Worm (Caenorhabditis elegans) whole organism, young adult: Measurements from ENCODE around the gene fipr-18.

Experiments used
- B0019.2 ChIP-seq: fragments of 200-800 bp; sonication (Bioruptor generic); conservative IDR thresholded peaks from 2 replicates; pipeline ENCODE4 v1.3.6; 2022; ENCODE audit warnings: missing genetic modification reagents, missing genetic modification characterization, missing compliant biosample characterization
- B0336.3 ChIP-seq: fragments of 200-800 bp; sonication (Bioruptor generic); IDR thresholded peaks from 2 replicates; pipeline ENCODE4 v1.3.6; 2022; ENCODE audit warnings: missing genetic modification characterization, missing compliant biosample characterization
- C06A6.2 ChIP-seq: fragments of 200-800 bp; sonication (Bioruptor generic); conservative IDR thresholded peaks from 2 replicates; pipeline ENCODE4 v1.3.6; 2022; ENCODE audit warnings: missing genetic modification characterization, missing compliant biosample characterization
- C17E4.6 ChIP-seq: fragments of 200-800 bp; sonication (Bioruptor generic); IDR thresholded peaks from 2 replicates; pipeline ENCODE4 v1.3.6; 2022; ENCODE audit warnings: missing genetic modification reagents, missing genetic modification characterization, missing compliant biosample characterization
- D2030.7 ChIP-seq: fragments of 200-800 bp; sonication (Bioruptor generic); IDR thresholded peaks from 2 replicates; pipeline ENCODE4 v1.3.6; 2022; ENCODE audit warnings: missing genetic modification reagents, missing genetic modification characterization, missing compliant biosample characterization
- F37B4.10 ChIP-seq: fragments of 200-800 bp; sonication (Bioruptor generic); IDR thresholded peaks from 2 replicates; pipeline ENCODE4 v1.3.6; 2022; ENCODE audit warnings: missing genetic modification characterization, missing compliant biosample characterization
- F57C9.4 ChIP-seq: sonication (generic microtip); optimal IDR thresholded peaks from 2 replicates; lab custom pipeline; 2017; ENCODE audit warnings: mild to moderate bottlenecking, missing genetic modification characterization, missing compliant biosample characterization
- K12H6.12 ChIP-seq: fragments of 200-800 bp; sonication (Bioruptor generic); optimal IDR thresholded peaks from 2 replicates; lab custom pipeline; 2018; ENCODE audit warnings: mild to moderate bottlenecking, missing genetic modification characterization, missing compliant biosample characterization
- Y53G8AR.9 ChIP-seq: fragments of 200-800 bp; sonication (Bioruptor generic); conservative IDR thresholded peaks from 2 replicates; pipeline ENCODE4 v1.3.6; 2022; ENCODE audit warnings: missing genetic modification reagents, missing genetic modification characterization, missing compliant biosample characterization
- Y95B8A.8 ChIP-seq: fragments of 200-800 bp; sonication (Bioruptor generic); IDR thresholded peaks from 2 replicates; pipeline ENCODE4 v1.3.6; 2022; ENCODE audit warnings: missing genetic modification reagents, missing genetic modification characterization, missing compliant biosample characterization
- ZK185.1 ChIP-seq: sonication (generic microtip); optimal IDR thresholded peaks from 2 replicates; lab custom pipeline; 2016; ENCODE audit warnings: mild to moderate bottlenecking, missing genetic modification characterization, missing compliant biosample characterization; ENCODE audit not compliant: poor library complexity, severe bottlenecking
- akir-1 ChIP-seq: fragments of 200-800 bp; sonication (Bioruptor generic); optimal IDR thresholded peaks from 2 replicates; lab custom pipeline; 2018; ENCODE audit warnings: mild to moderate bottlenecking, missing genetic modification characterization, moderate library complexity, missing compliant biosample characterization
- ama-1 ChIP-seq, 3 experiments: fragments of 150-350 bp in 1 of 3; sonication (generic microtip) in 2 of 3; optimal IDR thresholded peaks; 2 replicates each; lab custom pipeline; 2014 to 2018; ENCODE audit warnings: missing biosample characterization in 2 of 3, missing genetic modification characterization in 2 of 3, missing genetic modification reagents in 2 of 3
- aptf-3 ChIP-seq: fragments of 200-800 bp; sonication (Bioruptor generic); IDR thresholded peaks from 2 replicates; pipeline ENCODE4 v1.3.6; 2022; ENCODE audit warnings: missing genetic modification characterization, missing compliant biosample characterization
- athp-1 ChIP-seq: sonication (generic microtip); optimal IDR thresholded peaks from 2 replicates; lab custom pipeline; 2017; ENCODE audit warnings: mild to moderate bottlenecking, missing genetic modification characterization, missing compliant biosample characterization
- attf-3 ChIP-seq: fragments of 200-800 bp; sonication (Bioruptor generic); conservative IDR thresholded peaks from 2 replicates; pipeline ENCODE4 v1.3.6; 2022; ENCODE audit warnings: missing genetic modification reagents, missing genetic modification characterization, missing compliant biosample characterization
- attf-5 ChIP-seq: fragments of 200-800 bp; sonication (Bioruptor generic); optimal IDR thresholded peaks from 2 replicates; lab custom pipeline; 2018; ENCODE audit warnings: mild to moderate bottlenecking, missing genetic modification characterization, missing compliant biosample characterization
- attf-6 ChIP-seq: fragments of 200-800 bp; sonication (Bioruptor generic); IDR thresholded peaks from 2 replicates; pipeline ENCODE4 v1.3.6; 2022; ENCODE audit warnings: missing genetic modification reagents, missing genetic modification characterization, missing compliant biosample characterization
- bed-1 ChIP-seq: fragments of 200-800 bp; sonication (Bioruptor generic); IDR thresholded peaks from 2 replicates; pipeline ENCODE4 v1.3.6; 2022; ENCODE audit warnings: missing genetic modification reagents, missing genetic modification characterization, missing compliant biosample characterization
- ccch-3 ChIP-seq: fragments of 200-800 bp; sonication (Bioruptor generic); optimal IDR thresholded peaks from 2 replicates; lab custom pipeline; 2018; ENCODE audit warnings: mild to moderate bottlenecking, missing genetic modification characterization, missing compliant biosample characterization
- ceh-100 ChIP-seq: fragments of 200-800 bp; sonication (Bioruptor generic); IDR thresholded peaks from 2 replicates; pipeline ENCODE4 v1.3.6; 2022; ENCODE audit warnings: missing genetic modification reagents, missing genetic modification characterization, missing compliant biosample characterization
- ceh-27 ChIP-seq: fragments of 200-800 bp; sonication (Bioruptor generic); optimal IDR thresholded peaks from 2 replicates; lab custom pipeline; 2018; ENCODE audit warnings: mild to moderate bottlenecking, missing genetic modification characterization, moderate library complexity, missing compliant biosample characterization
- ceh-58 ChIP-seq: fragments of 200-800 bp; sonication (Bioruptor generic); IDR thresholded peaks from 2 replicates; pipeline ENCODE4 v1.3.6; 2022; ENCODE audit warnings: missing genetic modification characterization, missing compliant biosample characterization
- ceh-79 ChIP-seq: sonication (generic microtip); optimal IDR thresholded peaks from 2 replicates; lab custom pipeline; 2017; ENCODE audit warnings: mild to moderate bottlenecking, missing genetic modification characterization, missing compliant biosample characterization
- chd-7 ChIP-seq: sonication (generic microtip); optimal IDR thresholded peaks from 2 replicates; lab custom pipeline; 2016; ENCODE audit warnings: mild to moderate bottlenecking, missing genetic modification characterization, moderate library complexity, missing compliant biosample characterization
- dpff-1 ChIP-seq: sonication (generic microtip); optimal IDR thresholded peaks from 2 replicates; lab custom pipeline; 2017; ENCODE audit warnings: mild to moderate bottlenecking, missing genetic modification characterization, missing compliant biosample characterization
- efl-1 ChIP-seq: fragments of 150-350 bp; optimal IDR thresholded peaks from 2 replicates; lab custom pipeline; 2014; ENCODE audit warnings: missing biosample characterization, missing genetic modification reagents, missing genetic modification characterization
- egl-18 ChIP-seq: fragments of 200-800 bp; sonication (Bioruptor generic); IDR thresholded peaks from 2 replicates; pipeline ENCODE4 v1.3.6; 2022; ENCODE audit warnings: missing genetic modification reagents, missing genetic modification characterization, missing compliant biosample characterization
- gei-17 ChIP-seq: fragments of 200-800 bp; sonication (Bioruptor generic); optimal IDR thresholded peaks from 2 replicates; lab custom pipeline; 2018; ENCODE audit warnings: mild to moderate bottlenecking, missing genetic modification characterization, missing compliant biosample characterization
- him-1 ChIP-seq: sonication (generic microtip); optimal IDR thresholded peaks from 2 replicates; lab custom pipeline; 2016; ENCODE audit warnings: missing genotype, missing genetic modification reagents, missing genetic modification characterization, missing compliant biosample characterization
- hmg-20 ChIP-seq: fragments of 200-800 bp; sonication (Bioruptor generic); IDR thresholded peaks from 2 replicates; pipeline ENCODE4 v1.3.6; 2022; ENCODE audit warnings: missing genetic modification reagents, missing genetic modification characterization, missing compliant biosample characterization
- lin-26 ChIP-seq: fragments of 200-800 bp; sonication (Bioruptor generic); IDR thresholded peaks from 2 replicates; pipeline ENCODE4 v1.3.6; 2022; ENCODE audit warnings: missing genetic modification reagents, missing genetic modification characterization, missing compliant biosample characterization
- lin-40 ChIP-seq: sonication (generic microtip); optimal IDR thresholded peaks from 2 replicates; lab custom pipeline; 2016; ENCODE audit warnings: missing genetic modification characterization, mild to moderate bottlenecking, missing compliant biosample characterization, missing genotype, missing genetic modification reagents
- madf-6 ChIP-seq: fragments of 200-800 bp; sonication (Bioruptor generic); IDR thresholded peaks from 2 replicates; pipeline ENCODE4 v1.3.6; 2022; ENCODE audit warnings: missing genetic modification reagents, missing genetic modification characterization, missing compliant biosample characterization
- madf-8 ChIP-seq: fragments of 200-800 bp; sonication (Bioruptor generic); conservative IDR thresholded peaks from 2 replicates; pipeline ENCODE4 v1.3.6; 2022; ENCODE audit warnings: missing genetic modification reagents, missing genetic modification characterization, missing compliant biosample characterization
- mes-4 ChIP-seq: sonication (generic microtip); optimal IDR thresholded peaks from 2 replicates; lab custom pipeline; 2016; ENCODE audit warnings: missing genotype, missing genetic modification characterization, missing compliant biosample characterization
- nfyb-1 ChIP-seq: fragments of 200-800 bp; sonication (Bioruptor generic); IDR thresholded peaks from 2 replicates; pipeline ENCODE4 v1.3.6; 2022; ENCODE audit warnings: missing genetic modification reagents, missing genetic modification characterization, missing compliant biosample characterization
- nhr-120 ChIP-seq: fragments of 200-800 bp; sonication (Bioruptor generic); IDR thresholded peaks from 2 replicates; pipeline ENCODE4 v1.3.6; 2022; ENCODE audit warnings: missing genetic modification characterization, missing compliant biosample characterization
- nhr-179 ChIP-seq: sonication (generic microtip); optimal IDR thresholded peaks from 2 replicates; lab custom pipeline; 2016; ENCODE audit warnings: mild to moderate bottlenecking, missing genetic modification characterization, missing compliant biosample characterization
- nhr-27 ChIP-seq: fragments of 200-800 bp; sonication (Bioruptor generic); optimal IDR thresholded peaks from 2 replicates; lab custom pipeline; 2018; ENCODE audit warnings: mild to moderate bottlenecking, missing genetic modification characterization, moderate library complexity, missing compliant biosample characterization
- pbrm-1 ChIP-seq: fragments of 200-800 bp; sonication (Bioruptor generic); IDR thresholded peaks from 2 replicates; pipeline ENCODE4 v1.3.6; 2022; ENCODE audit warnings: missing genetic modification reagents, missing genetic modification characterization, missing compliant biosample characterization
- rpc-1 ChIP-seq, 2 experiments: fragments of 150-350 bp in 1 of 2; sonication (generic microtip) in 1 of 2; optimal IDR thresholded peaks; 2 replicates each; lab custom pipeline; 2014 to 2018; ENCODE audit warnings: missing biosample characterization in 1 of 2, missing genetic modification characterization in 1 of 2, missing genetic modification reagents in 1 of 2, missing genotype in 1 of 2
- sdz-38 ChIP-seq: sonication (generic microtip); optimal IDR thresholded peaks from 2 replicates; lab custom pipeline; 2016; ENCODE audit warnings: missing genotype, missing genetic modification characterization, missing compliant biosample characterization
- unc-130 ChIP-seq: sonication (generic microtip); optimal IDR thresholded peaks from 2 replicates; lab custom pipeline; 2016; ENCODE audit warnings: missing genetic modification reagents, missing genetic modification characterization, missing compliant biosample characterization
- unc-62 ChIP-seq: fragments of 150-350 bp; optimal IDR thresholded peaks from 2 replicates; lab custom pipeline; 2014; ENCODE audit warnings: missing biosample characterization, missing genetic modification reagents, missing genetic modification characterization
- zim-3 ChIP-seq: sonication (generic microtip); optimal IDR thresholded peaks from 2 replicates; lab custom pipeline; 2017; ENCODE audit warnings: mild to moderate bottlenecking, missing genetic modification characterization, moderate library complexity, missing compliant biosample characterization
- ztf-3 ChIP-seq: fragments of 200-800 bp; sonication (Bioruptor generic); optimal IDR thresholded peaks from 2 replicates; lab custom pipeline; 2018; ENCODE audit warnings: mild to moderate bottlenecking, missing genetic modification characterization, missing compliant biosample characterization

fipr-18 gene

ce11 chrIII:7498346-7498745, 39.2 kb downstream of the fipr-18 start (continued):
- TF ChIP-seq dpff-1 (tag; lab: Kevin White, UChicago) (no peak), gei-17 (GFP tag; lab: Kevin White, UChicago) (no peak), pbrm-1 (GFP tag; lab: Robert Waterston, UW) (peak; percentile 70), C06A6.2 (GFP tag; lab: Robert Waterston, UW) (no peak), attf-3 (GFP tag; lab: Robert Waterston, UW) (no peak), sdz-38 (tag; lab: Kevin White, UChicago) (no peak), ceh-79 (no peak), efl-1 (peak; percentile 87), bed-1 (GFP tag; lab: Robert Waterston, UW) (no peak)

DNA sequence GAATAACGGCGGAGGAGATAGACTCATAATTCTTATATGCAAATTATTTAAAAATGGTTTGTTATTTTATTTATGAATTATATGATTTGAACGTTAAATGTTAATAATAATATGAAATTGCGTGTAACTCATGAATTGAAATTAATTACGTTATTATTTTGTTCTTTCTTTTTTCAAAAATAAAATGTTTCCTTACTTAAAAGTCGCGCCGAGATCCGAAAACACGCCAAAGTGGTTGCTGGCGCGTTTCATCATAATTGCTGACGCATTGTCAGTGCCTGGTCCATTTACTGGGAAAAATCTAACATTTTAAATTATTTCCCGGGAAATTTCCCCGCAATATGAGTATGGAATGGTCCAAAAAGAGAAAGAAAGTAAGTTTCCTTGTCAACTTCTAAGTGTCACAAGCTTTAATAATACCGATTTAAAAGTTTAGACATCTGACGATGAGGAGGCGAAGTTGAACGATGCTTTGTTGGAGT, 40.3 kb downstream of the fipr-18 start, which contains the start of the genes C07H6.9 and sap-140:
TSS of gene C07H6.9 (minus strand) at position 51 of the 482 bp plus-strand sequence.
TSS of gene sap-140 (plus strand) at position 318 of the 482 bp plus-strand sequence.
- TF ChIP-seq madf-8 (GFP tag; lab: Robert Waterston, UW): no peak
- TF ChIP-seq akir-1: no peak
- TF ChIP-seq dpff-1 (tag; lab: Kevin White, UChicago): no peak
- TF ChIP-seq F57C9.4: no peak
- no peak for TF ChIP-seq C17E4.6
- TF ChIP-seq B0019.2 (GFP tag; lab: Robert Waterston, UW): no peak
- TF ChIP-seq nfyb-1 (GFP tag; lab: Robert Waterston, UW): peak; percentile 57; the same call in 1 of the 2 replicates
- no peak for TF ChIP-seq K12H6.12 (tag; lab: Kevin White, UChicago)
- no peak for TF ChIP-seq him-1 (tag; lab: Kevin White, UChicago)
- TF ChIP-seq mes-4 (tag; lab: Kevin White, UChicago): no peak
- peak; percentile 62 for TF ChIP-seq madf-6 (GFP tag; lab: Robert Waterston, UW)
- no peak for TF ChIP-seq egl-18
- TF ChIP-seq ceh-100: no peak
- peak; percentile 67 for TF ChIP-seq D2030.7 (GFP tag; lab: Robert Waterston, UW)
- TF ChIP-seq bed-1 (GFP tag; lab: Robert Waterston, UW): no peak
- no peak for TF ChIP-seq unc-62 (GFP tag; lab: Kevin White, UChicago)
- TF ChIP-seq ceh-27: no peak
- peak; percentile 83; the same call in 1 of the 2 replicates for TF ChIP-seq Y53G8AR.9
- TF ChIP-seq aptf-3 (GFP tag; lab: Robert Waterston, UW): no peak
- no peak for TF ChIP-seq nhr-179
- no peak for TF ChIP-seq zim-3
- peak; percentile 38; the same call in 1 of the 2 replicates for TF ChIP-seq B0336.3
- no peak for TF ChIP-seq lin-26 (GFP tag; lab: Robert Waterston, UW)
- TF ChIP-seq hmg-20: no peak
- no peak for TF ChIP-seq nhr-120 (GFP tag; lab: Robert Waterston, UW)
- peak; percentile 67 for TF ChIP-seq attf-5
- no peak for TF ChIP-seq ccch-3 (GFP tag; lab: Kevin White, UChicago)
- TF ChIP-seq lin-40 (tag; lab: Kevin White, UChicago): peak; percentile 77
- no peak for TF ChIP-seq ama-1 (optimal IDR thresholded peaks at IDR 0.05; lab: Kevin White, UChicago)
- no peak for TF ChIP-seq ama-1 (GFP tag; optimal IDR thresholded peaks at IDR 0.05; lab: Kevin White, UChicago)
- no peak for TF ChIP-seq Y95B8A.8 (GFP tag; lab: Robert Waterston, UW)
- TF ChIP-seq ztf-3: no peak
- TF ChIP-seq athp-1 (tag; lab: Kevin White, UChicago): no peak
- TF ChIP-seq F37B4.10 (GFP tag; lab: Robert Waterston, UW): no peak
- TF ChIP-seq efl-1: peak; percentile 84
- TF ChIP-seq ceh-79: no peak
- TF ChIP-seq pbrm-1 (GFP tag; lab: Robert Waterston, UW): peak; percentile 64; the same call in 1 of the 2 replicates
- no peak for TF ChIP-seq unc-130 (GFP tag; lab: Kevin White, UChicago)
- no peak for TF ChIP-seq nhr-27 (tag; lab: Kevin White, UChicago)
- no peak for TF ChIP-seq attf-6 (GFP tag; lab: Robert Waterston, UW)
- TF ChIP-seq ZK185.1: no peak
- no peak for TF ChIP-seq chd-7 (tag; lab: Kevin White, UChicago)
- no peak for TF ChIP-seq rpc-1 (optimal IDR thresholded peaks at IDR 0.05; lab: Kevin White, UChicago)
- TF ChIP-seq rpc-1 (tag; optimal IDR thresholded peaks at IDR 0.05; lab: Kevin White, UChicago): no peak
- no peak for TF ChIP-seq ceh-58
